Worm (Caenorhabditis elegans) whole organism, young adult: ENCODE data around the gene dnj-13.

ENCODE experiments used
- B0261.1 ChIP-seq: sonication (generic microtip); optimal IDR thresholded peaks from 2 replicates; lab custom pipeline; 2016; ENCODE audit warnings: mild to moderate bottlenecking, missing genetic modification characterization, moderate library complexity, missing compliant biosample characterization
- C06A6.2 ChIP-seq: fragments of 200-800 bp; sonication (Bioruptor generic); conservative IDR thresholded peaks from 2 replicates; pipeline ENCODE4 v1.3.6; 2022; ENCODE audit warnings: missing genetic modification characterization, missing compliant biosample characterization
- F23B12.7 ChIP-seq: sonication (generic microtip); optimal IDR thresholded peaks from 2 replicates; lab custom pipeline; 2017; ENCODE audit warnings: missing genetic modification characterization, mild to moderate bottlenecking, missing compliant biosample characterization, antibody characterized with exemption, moderate library complexity; ENCODE audit not compliant: insufficient read depth
- F33H1.4 ChIP-seq: fragments of 200-800 bp; sonication (Bioruptor generic); IDR thresholded peaks from 2 replicates; pipeline ENCODE4 v1.3.6; 2022; ENCODE audit warnings: missing genetic modification reagents, missing genetic modification characterization, missing compliant biosample characterization
- F49E8.2 ChIP-seq: sonication (generic microtip); optimal IDR thresholded peaks from 3 replicates; lab custom pipeline; 2017; ENCODE audit warnings: missing genetic modification characterization, mild to moderate bottlenecking, missing compliant biosample characterization, antibody characterized with exemption, moderate library complexity; ENCODE audit not compliant: insufficient read depth
- F57C9.4 ChIP-seq: sonication (generic microtip); optimal IDR thresholded peaks from 2 replicates; lab custom pipeline; 2017; ENCODE audit warnings: mild to moderate bottlenecking, missing genetic modification characterization, missing compliant biosample characterization
- K11D2.4 ChIP-seq: fragments of 200-800 bp; sonication (Bioruptor generic); IDR thresholded peaks from 2 replicates; pipeline ENCODE4 v1.3.6; 2022; ENCODE audit warnings: missing genetic modification reagents, missing genetic modification characterization, missing compliant biosample characterization
- T07F8.4 ChIP-seq: sonication (generic microtip); optimal IDR thresholded peaks from 2 replicates; lab custom pipeline; 2016; ENCODE audit warnings: mild to moderate bottlenecking, missing genetic modification characterization, moderate library complexity, missing compliant biosample characterization
- Y53F4B.3 ChIP-seq: fragments of 200-800 bp; sonication (Bioruptor generic); IDR thresholded peaks from 2 replicates; pipeline ENCODE4 v1.3.6; 2022; ENCODE audit warnings: missing genetic modification reagents, missing genetic modification characterization, missing compliant biosample characterization
- Y53G8AR.9 ChIP-seq: fragments of 200-800 bp; sonication (Bioruptor generic); conservative IDR thresholded peaks from 2 replicates; pipeline ENCODE4 v1.3.6; 2022; ENCODE audit warnings: missing genetic modification reagents, missing genetic modification characterization, missing compliant biosample characterization
- Y95B8A.8 ChIP-seq: fragments of 200-800 bp; sonication (Bioruptor generic); IDR thresholded peaks from 2 replicates; pipeline ENCODE4 v1.3.6; 2022; ENCODE audit warnings: missing genetic modification reagents, missing genetic modification characterization, missing compliant biosample characterization
- akir-1 ChIP-seq: fragments of 200-800 bp; sonication (Bioruptor generic); optimal IDR thresholded peaks from 2 replicates; lab custom pipeline; 2018; ENCODE audit warnings: mild to moderate bottlenecking, missing genetic modification characterization, moderate library complexity, missing compliant biosample characterization
- ama-1 ChIP-seq, 3 experiments: fragments of 150-350 bp in 1 of 3; sonication (generic microtip) in 2 of 3; optimal IDR thresholded peaks; 2 replicates each; lab custom pipeline; 2014 to 2018; ENCODE audit warnings: missing biosample characterization in 2 of 3, missing genetic modification characterization in 2 of 3, missing genetic modification reagents in 2 of 3
- attf-5 ChIP-seq: fragments of 200-800 bp; sonication (Bioruptor generic); optimal IDR thresholded peaks from 2 replicates; lab custom pipeline; 2018; ENCODE audit warnings: mild to moderate bottlenecking, missing genetic modification characterization, missing compliant biosample characterization
- bed-2 ChIP-seq: fragments of 200-800 bp; sonication (Bioruptor generic); IDR thresholded peaks from 2 replicates; pipeline ENCODE4 v1.3.6; 2022; ENCODE audit warnings: missing genetic modification reagents, missing genetic modification characterization, missing compliant biosample characterization
- ceh-40 ChIP-seq: fragments of 200-800 bp; sonication (Bioruptor generic); IDR thresholded peaks from 2 replicates; pipeline ENCODE4 v1.3.6; 2022; ENCODE audit warnings: missing genetic modification characterization, missing compliant biosample characterization
- ceh-58 ChIP-seq: fragments of 200-800 bp; sonication (Bioruptor generic); IDR thresholded peaks from 2 replicates; pipeline ENCODE4 v1.3.6; 2022; ENCODE audit warnings: missing genetic modification characterization, missing compliant biosample characterization
- dox-1 ChIP-seq: fragments of 200-800 bp; sonication (Bioruptor generic); IDR thresholded peaks from 2 replicates; pipeline ENCODE4 v1.3.6; 2022; ENCODE audit warnings: missing genetic modification reagents, missing genetic modification characterization, missing compliant biosample characterization
- dpl-1 ChIP-seq: fragments of 150-350 bp; optimal IDR thresholded peaks from 2 replicates; lab custom pipeline; 2014; ENCODE audit warnings: missing biosample characterization, missing genetic modification reagents, missing genetic modification characterization
- egl-18 ChIP-seq: fragments of 200-800 bp; sonication (Bioruptor generic); IDR thresholded peaks from 2 replicates; pipeline ENCODE4 v1.3.6; 2022; ENCODE audit warnings: missing genetic modification reagents, missing genetic modification characterization, missing compliant biosample characterization
- egl-44 ChIP-seq: fragments of 200-800 bp; sonication (Bioruptor generic); IDR thresholded peaks from 2 replicates; pipeline ENCODE4 v1.3.6; 2022; ENCODE audit warnings: missing genetic modification reagents, missing genetic modification characterization, missing compliant biosample characterization
- ets-4 ChIP-seq: fragments of 200-800 bp; sonication (Bioruptor generic); optimal IDR thresholded peaks from 2 replicates; lab custom pipeline; 2018; ENCODE audit warnings: mild to moderate bottlenecking, missing genetic modification characterization, missing compliant biosample characterization
- gei-17 ChIP-seq: fragments of 200-800 bp; sonication (Bioruptor generic); optimal IDR thresholded peaks from 2 replicates; lab custom pipeline; 2018; ENCODE audit warnings: mild to moderate bottlenecking, missing genetic modification characterization, missing compliant biosample characterization
- him-1 ChIP-seq: sonication (generic microtip); optimal IDR thresholded peaks from 2 replicates; lab custom pipeline; 2016; ENCODE audit warnings: missing genotype, missing genetic modification reagents, missing genetic modification characterization, missing compliant biosample characterization
- hmg-1.2 ChIP-seq: fragments of 200-800 bp; sonication (Bioruptor generic); IDR thresholded peaks from 2 replicates; pipeline ENCODE4 v1.3.6; 2022; ENCODE audit warnings: missing genetic modification reagents, missing genetic modification characterization, missing compliant biosample characterization
- hmg-20 ChIP-seq: fragments of 200-800 bp; sonication (Bioruptor generic); IDR thresholded peaks from 2 replicates; pipeline ENCODE4 v1.3.6; 2022; ENCODE audit warnings: missing genetic modification reagents, missing genetic modification characterization, missing compliant biosample characterization
- lir-1 ChIP-seq: fragments of 200-800 bp; sonication (Bioruptor generic); conservative IDR thresholded peaks from 2 replicates; pipeline ENCODE4 v1.3.6; 2022; ENCODE audit warnings: missing genetic modification reagents, missing genetic modification characterization, missing compliant biosample characterization
- lsy-27 ChIP-seq: sonication (generic microtip); optimal IDR thresholded peaks from 2 replicates; lab custom pipeline; 2017; ENCODE audit warnings: missing genetic modification characterization, mild to moderate bottlenecking, missing compliant biosample characterization, antibody characterized with exemption, missing genotype, borderline replicate concordance; ENCODE audit not compliant: insufficient read depth
- madf-3 ChIP-seq: fragments of 200-800 bp; sonication (Bioruptor generic); IDR thresholded peaks from 2 replicates; pipeline ENCODE4 v1.3.6; 2022; ENCODE audit warnings: missing genetic modification reagents, missing genetic modification characterization, missing compliant biosample characterization
- madf-8 ChIP-seq: fragments of 200-800 bp; sonication (Bioruptor generic); conservative IDR thresholded peaks from 2 replicates; pipeline ENCODE4 v1.3.6; 2022; ENCODE audit warnings: missing genetic modification reagents, missing genetic modification characterization, missing compliant biosample characterization
- mel-28 ChIP-seq: sonication (generic microtip); optimal IDR thresholded peaks from 2 replicates; lab custom pipeline; 2016; ENCODE audit warnings: borderline replicate concordance, mild to moderate bottlenecking, missing genetic modification characterization, missing compliant biosample characterization
- mes-4 ChIP-seq: sonication (generic microtip); optimal IDR thresholded peaks from 2 replicates; lab custom pipeline; 2016; ENCODE audit warnings: missing genotype, missing genetic modification characterization, missing compliant biosample characterization
- mxl-1 ChIP-seq: sonication (generic microtip); optimal IDR thresholded peaks from 2 replicates; lab custom pipeline; 2016; ENCODE audit warnings: missing genetic modification characterization, missing compliant biosample characterization
- nfya-1 ChIP-seq: sonication (generic microtip); optimal IDR thresholded peaks from 2 replicates; lab custom pipeline; 2017; ENCODE audit warnings: antibody characterized with exemption, missing compliant biosample characterization, missing genetic modification characterization, borderline replicate concordance; ENCODE audit not compliant: insufficient read depth
- nfyb-1 ChIP-seq: fragments of 200-800 bp; sonication (Bioruptor generic); IDR thresholded peaks from 2 replicates; pipeline ENCODE4 v1.3.6; 2022; ENCODE audit warnings: missing genetic modification reagents, missing genetic modification characterization, missing compliant biosample characterization
- nhr-179 ChIP-seq: sonication (generic microtip); optimal IDR thresholded peaks from 2 replicates; lab custom pipeline; 2016; ENCODE audit warnings: mild to moderate bottlenecking, missing genetic modification characterization, missing compliant biosample characterization
- rec-8 ChIP-seq, 2 experiments: sonication (generic microtip); optimal IDR thresholded peaks; 2 replicates each; lab custom pipeline; 2016; ENCODE audit warnings: mild to moderate bottlenecking in 2 of 2, missing genetic modification characterization in 2 of 2, missing genetic modification reagents in 2 of 2, missing genotype in 2 of 2, missing biosample characterization in 1 of 2, missing compliant biosample characterization in 1 of 2, moderate library complexity in 1 of 2
- repo-1 ChIP-seq: sonication (generic microtip); optimal IDR thresholded peaks from 2 replicates; lab custom pipeline; 2017; ENCODE audit warnings: mild to moderate bottlenecking, missing genetic modification characterization, missing compliant biosample characterization
- sdz-38 ChIP-seq: sonication (generic microtip); optimal IDR thresholded peaks from 2 replicates; lab custom pipeline; 2016; ENCODE audit warnings: missing genotype, missing genetic modification characterization, missing compliant biosample characterization
- sptf-2 ChIP-seq: fragments of 200-800 bp; sonication (Bioruptor generic); optimal IDR thresholded peaks from 2 replicates; lab custom pipeline; 2018; ENCODE audit warnings: mild to moderate bottlenecking, missing genetic modification characterization, missing compliant biosample characterization
- unc-62 ChIP-seq: fragments of 150-350 bp; optimal IDR thresholded peaks from 2 replicates; lab custom pipeline; 2014; ENCODE audit warnings: missing biosample characterization, missing genetic modification reagents, missing genetic modification characterization
- zfh-2 ChIP-seq: fragments of 200-800 bp; sonication (Bioruptor generic); conservative IDR thresholded peaks from 2 replicates; pipeline ENCODE4 v1.3.6; 2022; ENCODE audit warnings: missing genetic modification reagents, missing genetic modification characterization, missing compliant biosample characterization
- ztf-18 ChIP-seq: sonication (generic microtip); optimal IDR thresholded peaks from 2 replicates; lab custom pipeline; 2016; ENCODE audit warnings: missing genotype, mild to moderate bottlenecking, missing genetic modification characterization, missing compliant biosample characterization
- ztf-25 ChIP-seq: fragments of 200-800 bp; sonication (Bioruptor generic); IDR thresholded peaks from 2 replicates; pipeline ENCODE4 v1.3.6; 2022; ENCODE audit warnings: missing genetic modification reagents, missing genetic modification characterization, missing compliant biosample characterization
- ztf-6 ChIP-seq: fragments of 200-800 bp; sonication (Bioruptor generic); IDR thresholded peaks from 2 replicates; pipeline ENCODE4 v1.3.6; 2022; ENCODE audit warnings: missing genetic modification reagents, missing genetic modification characterization, missing compliant biosample characterization

Gene dnj-13

ce11 chrII:11545299-11545951 is at the start of gene dnj-13 (continued):
- TF ChIP-seq sptf-2 (GFP tag; lab: Kevin White, UChicago), result no peak
- peak; percentile 83 for TF ChIP-seq F33H1.4 (GFP tag; lab: Robert Waterston, UW)
- peak; percentile 78 for TF ChIP-seq F49E8.2 (tag; lab: Kevin White, UChicago)
- TF ChIP-seq bed-2, result peak; percentile 43; the same call in 1 of the 2 replicates
- peak; percentile 97 for TF ChIP-seq nfyb-1
- TF ChIP-seq madf-8, result peak; percentile 77
- no peak for TF ChIP-seq him-1
- no peak for TF ChIP-seq rec-8 (tag; optimal IDR thresholded peaks at IDR 0.05; lab: Kevin White, UChicago)
- peak; percentile 92 for TF ChIP-seq egl-18 (GFP tag; lab: Robert Waterston, UW)
- peak; percentile 85; the same call in 1 of the 2 replicates for TF ChIP-seq ztf-25 (GFP tag; lab: Robert Waterston, UW)
- peak; percentile 95 for TF ChIP-seq Y95B8A.8 (GFP tag; lab: Robert Waterston, UW)
- peak; percentile 60 for TF ChIP-seq ztf-18
- peak; percentile 97 for TF ChIP-seq dox-1 (GFP tag; lab: Robert Waterston, UW)
- peak; percentile 89 for TF ChIP-seq C06A6.2 (GFP tag; lab: Robert Waterston, UW)
- TF ChIP-seq egl-44, result peak; percentile 89
- TF ChIP-seq hmg-1.2 (GFP tag; lab: Robert Waterston, UW), result peak; percentile 79
- peak; percentile 89 for TF ChIP-seq akir-1 (GFP tag; lab: Kevin White, UChicago)
- TF ChIP-seq Y53F4B.3 (GFP tag; lab: Robert Waterston, UW), result peak; percentile 36; the same call in 1 of the 2 replicates
- TF ChIP-seq ceh-58, result 0 out of 2 replicates have a peak, but pooled peaks have one; percentile 81
- no peak for TF ChIP-seq mxl-1 (tag; lab: Kevin White, UChicago)
- peak; percentile 96 for TF ChIP-seq K11D2.4 (GFP tag; lab: Robert Waterston, UW)
- TF ChIP-seq gei-17 (GFP tag; lab: Kevin White, UChicago), result peak; percentile 86
- TF ChIP-seq zfh-2 (GFP tag; lab: Robert Waterston, UW), result peak; percentile 86; the same call in 1 of the 2 replicates
- TF ChIP-seq mel-28 (tag; lab: Kevin White, UChicago), result peak; percentile 60
- no peak for TF ChIP-seq sdz-38 (tag; lab: Kevin White, UChicago)
- TF ChIP-seq dpl-1, result peak; percentile 6
- peak; percentile 98 for TF ChIP-seq Y53G8AR.9 (GFP tag; lab: Robert Waterston, UW)
- TF ChIP-seq ets-4 (GFP tag; lab: Kevin White, UChicago), result no peak
- peak; percentile 85 for TF ChIP-seq attf-5 (GFP tag; lab: Kevin White, UChicago)
- TF ChIP-seq F23B12.7, result peak; percentile 87
- TF ChIP-seq T07F8.4, result no peak
- no peak for TF ChIP-seq nhr-179
- TF ChIP-seq, all 124 proteins: peak for 100

DNA sequence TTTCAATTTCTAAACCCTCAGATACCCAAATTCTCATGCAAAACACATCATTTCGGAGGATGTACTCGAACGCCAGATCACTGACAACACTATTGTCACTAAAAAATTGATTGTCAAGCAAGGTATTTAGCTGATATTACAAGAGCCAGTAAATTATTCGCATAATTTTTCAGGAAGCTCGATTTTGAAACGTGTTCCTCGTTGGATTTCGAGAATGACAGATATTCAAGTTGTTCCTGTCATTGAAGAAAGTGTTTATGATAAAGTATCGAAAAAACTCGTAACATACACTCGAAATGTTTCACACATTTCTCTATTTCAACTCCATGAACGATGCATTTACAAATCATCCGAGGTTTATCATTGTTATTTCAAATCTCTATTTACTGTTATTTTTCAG is 49.7 kb upstream of the dnj-13 start:
- TF ChIP-seq F33H1.4 (GFP tag; lab: Robert Waterston, UW) (no peak), ztf-6 (GFP tag; lab: Robert Waterston, UW) (no peak), madf-3 (GFP tag; lab: Robert Waterston, UW) (no peak), akir-1 (GFP tag; lab: Kevin White, UChicago) (no peak), ztf-18 (no peak), F57C9.4 (no peak), lir-1 (no peak), mel-28 (tag; lab: Kevin White, UChicago) (no peak), mes-4 (tag; lab: Kevin White, UChicago) (no peak), mxl-1 (tag; lab: Kevin White, UChicago) (no peak), B0261.1 (tag; lab: Kevin White, UChicago) (no peak), lsy-27 (tag; lab: Kevin White, UChicago) (no peak), unc-62 (GFP tag; lab: Kevin White, UChicago) (no peak), nfya-1 (no peak), ceh-40 (no peak), hmg-20 (no peak), repo-1 (tag; lab: Kevin White, UChicago) (no peak), ama-1 (optimal IDR thresholded peaks at IDR 0.05; lab: Kevin White, UChicago) (no peak), ama-1 (GFP tag; optimal IDR thresholded peaks at IDR 0.05; lab: Kevin White, UChicago) (no peak), Y95B8A.8 (GFP tag; lab: Robert Waterston, UW) (no peak)
